Fruit fly (Drosophila melanogaster) whole organism, adult: ENCODE data around the gene CG34256.

Source experiments
- CG7045 ChIP-seq: fragments of 200-800 bp; sonication (Bioruptor generic); optimal IDR thresholded peaks from 2 replicates; lab custom pipeline; 2017; ENCODE audit warnings: missing biosample characterization, mild to moderate bottlenecking, missing genetic modification characterization
- Mnt ChIP-seq: fragments of 200-800 bp; sonication (Bioruptor generic); optimal IDR thresholded peaks from 2 replicates; lab custom pipeline; 2016; ENCODE audit warnings: missing biosample characterization, mild to moderate bottlenecking, missing genetic modification characterization
- cic ChIP-seq: fragments of 200-800 bp; sonication (Bioruptor generic); optimal IDR thresholded peaks from 2 replicates; lab custom pipeline; 2017; ENCODE audit warnings: missing biosample characterization, mild to moderate bottlenecking, missing genetic modification characterization, moderate library complexity
- cnc ChIP-seq, 2 experiments: fragments of >200 bp; optimal IDR thresholded peaks; 2 replicates each; lab custom pipeline; 2017
- ovo ChIP-seq: fragments of 200-800 bp; sonication (Bioruptor generic); optimal IDR thresholded peaks from 2 replicates; lab custom pipeline; 2016; ENCODE audit warnings: missing biosample characterization, missing genetic modification characterization
- pad ChIP-seq: fragments of 200-800 bp; sonication (Bioruptor generic); optimal IDR thresholded peaks from 3 replicates; lab custom pipeline; 2017; ENCODE audit warnings: missing biosample characterization, missing genetic modification characterization, mild to moderate bottlenecking, moderate library complexity, missing genetic modification reagents

- TF ChIP-seq pad (GFP tag; lab: Kevin White, UChicago): no peak
- no peak for TF ChIP-seq cic (GFP tag; lab: Kevin White, UChicago)
- no peak for TF ChIP-seq Mnt (GFP tag; lab: Kevin White, UChicago)
- TF ChIP-seq CG7045 (GFP tag; lab: Kevin White, UChicago): no peak
- no peak for TF ChIP-seq ovo (GFP tag; lab: Kevin White, UChicago)
- no peak for TF ChIP-seq cnc (optimal IDR thresholded peaks at IDR 0.05; lab: Kevin White, UChicago)
Measured at dm6 chr3L:19014802-19015201, 25.2 kb upstream of the CG34256 start.
